Fruit fly (Drosophila melanogaster) whole organism, prepupa: ENCODE measurements around the gene piwi.

Source experiments
- CG10631 ChIP-seq: fragments of 200-800 bp; sonication (Bioruptor generic); optimal IDR thresholded peaks from 2 replicates; lab custom pipeline; 2016; ENCODE audit warnings: missing biosample characterization, missing genetic modification characterization
- CG10669 ChIP-seq: fragments of 200-800 bp; sonication (Bioruptor generic); optimal IDR thresholded peaks from 3 replicates; lab custom pipeline; 2018; ENCODE audit warnings: missing biosample characterization, mild to moderate bottlenecking, missing genetic modification characterization, moderate library complexity
- CG11294 ChIP-seq: fragments of 200-800 bp; sonication (Bioruptor generic); IDR thresholded peaks from 2 replicates; pipeline ENCODE4 v1.3.6; 2022; ENCODE audit warnings: missing biosample characterization, missing genetic modification characterization
- CG15336 ChIP-seq: fragments of 200-800 bp; sonication (Bioruptor generic); IDR thresholded peaks from 2 replicates; pipeline ENCODE4 v1.3.6; 2022; ENCODE audit warnings: missing biosample characterization, missing genetic modification characterization
- CG1621 ChIP-seq: fragments of 200-800 bp; sonication (Bioruptor generic); optimal IDR thresholded peaks from 3 replicates; lab custom pipeline; 2018; ENCODE audit warnings: missing biosample characterization, mild to moderate bottlenecking, missing genetic modification characterization
- CG3032 ChIP-seq: fragments of 200-800 bp; optimal IDR thresholded peaks from 2 replicates; lab custom pipeline; 2019; ENCODE audit warnings: missing biosample characterization, mild to moderate bottlenecking, missing genetic modification characterization, moderate library complexity
- CG31627 ChIP-seq: fragments of 200-800 bp; sonication (Bioruptor generic); optimal IDR thresholded peaks from 3 replicates; lab custom pipeline; 2016; ENCODE audit warnings: missing biosample characterization, missing genetic modification characterization
- CG32006 ChIP-seq: fragments of 200-800 bp; sonication (Bioruptor generic); optimal IDR thresholded peaks from 3 replicates; lab custom pipeline; 2017; ENCODE audit warnings: missing biosample characterization, mild to moderate bottlenecking, missing genetic modification characterization
- CG3919 ChIP-seq: fragments of 200-800 bp; sonication (Bioruptor generic); optimal IDR thresholded peaks from 3 replicates; lab custom pipeline; 2016; ENCODE audit warnings: missing biosample characterization, missing genetic modification characterization
- CG4318 ChIP-seq: fragments of 200-800 bp; sonication (Bioruptor generic); optimal IDR thresholded peaks from 3 replicates; lab custom pipeline; 2017; ENCODE audit warnings: missing biosample characterization, mild to moderate bottlenecking, missing genetic modification characterization
- CG6854 ChIP-seq: fragments of 200-800 bp; sonication (Bioruptor generic); optimal IDR thresholded peaks from 2 replicates; lab custom pipeline; 2017; ENCODE audit warnings: missing biosample characterization, mild to moderate bottlenecking, missing genetic modification characterization
- CG7368 ChIP-seq: fragments of 200-800 bp; sonication (Bioruptor generic); optimal IDR thresholded peaks from 3 replicates; lab custom pipeline; 2016; ENCODE audit warnings: missing biosample characterization, missing genetic modification characterization
- CG8119 ChIP-seq: fragments of 200-800 bp; sonication (Bioruptor generic); IDR thresholded peaks from 3 replicates; pipeline ENCODE4 v1.3.6; 2022; ENCODE audit warnings: missing biosample characterization, missing genetic modification characterization
- CG8319 ChIP-seq: fragments of 200-800 bp; sonication (Bioruptor generic); optimal IDR thresholded peaks from 3 replicates; lab custom pipeline; 2016; ENCODE audit warnings: missing biosample characterization, missing genetic modification characterization
- CG9139 ChIP-seq: fragments of 200-800 bp; sonication (Bioruptor generic); optimal IDR thresholded peaks from 3 replicates; lab custom pipeline; 2017; ENCODE audit warnings: missing biosample characterization, mild to moderate bottlenecking, missing genetic modification characterization
- Eip75B ChIP-seq: fragments of 200-800 bp; sonication (Bioruptor generic); optimal IDR thresholded peaks from 3 replicates; lab custom pipeline; 2016; ENCODE audit warnings: missing biosample characterization, missing genetic modification characterization
- Eip78C ChIP-seq: fragments of 200-800 bp; sonication (Bioruptor generic); peaks from one replicate; lab custom pipeline; 2016; ENCODE audit warnings: missing biosample characterization, missing genetic modification characterization
- Eip93F ChIP-seq: fragments of 200-800 bp; sonication (Bioruptor generic); optimal IDR thresholded peaks from 2 replicates; lab custom pipeline; 2016; ENCODE audit warnings: missing biosample characterization, mild to moderate bottlenecking, missing genetic modification characterization
- Ets21C ChIP-seq: fragments of 200-800 bp; sonication (Bioruptor generic); optimal IDR thresholded peaks from 3 replicates; lab custom pipeline; 2016; ENCODE audit warnings: missing biosample characterization, missing genetic modification characterization
- Hr38 ChIP-seq: sonication (Bioruptor generic); optimal IDR thresholded peaks from 2 replicates; lab custom pipeline; 2016; ENCODE audit warnings: missing biosample characterization, missing genetic modification characterization
- Hr39 ChIP-seq: fragments of 200-800 bp; sonication (Bioruptor generic); optimal IDR thresholded peaks from 2 replicates; lab custom pipeline; 2016; ENCODE audit warnings: missing biosample characterization, missing genetic modification characterization
- Hr4 ChIP-seq: fragments of 200-800 bp; sonication (Bioruptor generic); optimal IDR thresholded peaks from 3 replicates; lab custom pipeline; 2016; ENCODE audit warnings: missing biosample characterization, missing genetic modification characterization
- Lpt ChIP-seq: fragments of 200-800 bp; sonication (Bioruptor generic); optimal IDR thresholded peaks from 3 replicates; lab custom pipeline; 2016; ENCODE audit warnings: missing biosample characterization, missing genetic modification characterization
- Smox ChIP-seq: fragments of 200-800 bp; sonication (Bioruptor generic); optimal IDR thresholded peaks from 3 replicates; lab custom pipeline; 2016; ENCODE audit warnings: missing biosample characterization, missing genetic modification characterization
- Sox102F ChIP-seq: fragments of 200-800 bp; sonication (Bioruptor generic); optimal IDR thresholded peaks from 2 replicates; lab custom pipeline; 2016; ENCODE audit warnings: missing biosample characterization, mild to moderate bottlenecking, missing genetic modification characterization
- Sox14 ChIP-seq: fragments of 200-800 bp; sonication (Bioruptor generic); optimal IDR thresholded peaks from 3 replicates; lab custom pipeline; 2016; ENCODE audit warnings: missing biosample characterization, missing genetic modification characterization
- Sox15 ChIP-seq: fragments of 200-800 bp; sonication (Bioruptor generic); optimal IDR thresholded peaks from 3 replicates; lab custom pipeline; 2016; ENCODE audit warnings: missing biosample characterization, missing genetic modification characterization
- achi ChIP-seq: fragments of 200-800 bp; sonication (Bioruptor generic); optimal IDR thresholded peaks from 3 replicates; lab custom pipeline; 2016; ENCODE audit warnings: missing biosample characterization, missing genetic modification characterization
- cyc ChIP-seq: fragments of 200-800 bp; sonication (Bioruptor generic); optimal IDR thresholded peaks from 3 replicates; lab custom pipeline; 2016; ENCODE audit warnings: missing biosample characterization, missing genetic modification characterization
- dac ChIP-seq: fragments of 200-800 bp; sonication (Bioruptor generic); optimal IDR thresholded peaks from 2 replicates; lab custom pipeline; 2017; ENCODE audit warnings: missing biosample characterization, mild to moderate bottlenecking, missing genetic modification characterization
- esn ChIP-seq: fragments of 200-800 bp; sonication (Bioruptor generic); optimal IDR thresholded peaks from 2 replicates; lab custom pipeline; 2016; ENCODE audit warnings: missing biosample characterization, mild to moderate bottlenecking, missing genetic modification characterization, moderate library complexity
- fd85E ChIP-seq: fragments of 200-800 bp; sonication (Bioruptor generic); optimal IDR thresholded peaks from 3 replicates; lab custom pipeline; 2016; ENCODE audit warnings: missing biosample characterization, missing genetic modification characterization
- fkh ChIP-seq: fragments of 200-800 bp; sonication (Bioruptor generic); optimal IDR thresholded peaks from 3 replicates; lab custom pipeline; 2017; ENCODE audit warnings: missing biosample characterization, mild to moderate bottlenecking, missing genetic modification characterization, moderate library complexity
- lz ChIP-seq: fragments of 200-800 bp; sonication (Bioruptor generic); optimal IDR thresholded peaks from 3 replicates; lab custom pipeline; 2016; ENCODE audit warnings: missing biosample characterization, missing genetic modification characterization
- net ChIP-seq: fragments of 200-800 bp; sonication (Bioruptor generic); optimal IDR thresholded peaks from 3 replicates; lab custom pipeline; 2016; ENCODE audit warnings: missing biosample characterization, missing genetic modification characterization
- pdm3 ChIP-seq: fragments of 200-800 bp; sonication (Bioruptor generic); optimal IDR thresholded peaks from 3 replicates; lab custom pipeline; 2016; ENCODE audit warnings: missing biosample characterization, missing genetic modification characterization
- salr ChIP-seq, 2 experiments: fragments of 200-800 bp; sonication (Bioruptor generic); optimal IDR thresholded peaks; 3 replicates each; lab custom pipeline; 2016 to 2018; ENCODE audit warnings: missing biosample characterization in 2 of 2, missing genetic modification characterization in 2 of 2, mild to moderate bottlenecking in 1 of 2
- ss ChIP-seq, 2 experiments: fragments of 200-800 bp; sonication (Bioruptor generic); optimal IDR thresholded peaks; 2 replicates in 1 of 2; 3 replicates in 1 of 2; lab custom pipeline; 2017 to 2018; ENCODE audit warnings: mild to moderate bottlenecking in 2 of 2, missing biosample characterization in 2 of 2, missing genetic modification characterization in 2 of 2, moderate library complexity in 1 of 2
- svp ChIP-seq: fragments of 200-800 bp; sonication (Bioruptor generic); peaks from one replicate; lab custom pipeline; 2016; ENCODE audit warnings: missing biosample characterization, missing genetic modification characterization
- topi ChIP-seq: fragments of 200-800 bp; sonication (Bioruptor generic); optimal IDR thresholded peaks from 3 replicates; lab custom pipeline; 2016; ENCODE audit warnings: missing biosample characterization, missing genetic modification characterization
- vri ChIP-seq: fragments of 200-800 bp; sonication (Bioruptor generic); optimal IDR thresholded peaks from 3 replicates; lab custom pipeline; 2016; ENCODE audit warnings: missing biosample characterization, mild to moderate bottlenecking, missing genetic modification characterization

Gene piwi

dm6 chr2L:10974638-10975037, 12.6 kb downstream of the piwi start:
- TF ChIP-seq CG3919 (GFP tag; lab: Kevin White, UChicago) (no peak), CG9139 (GFP tag; lab: Kevin White, UChicago) (no peak), Hr39 (GFP tag; lab: Kevin White, UChicago) (no peak), CG11294 (GFP tag; lab: Robert Waterston, UW) (no peak), Hr4 (GFP tag; lab: Kevin White, UChicago) (no peak), ss (GFP tag; optimal IDR thresholded peaks at IDR 0.05; lab: Kevin White, UChicago) (no peak), CG6854 (GFP tag; lab: Kevin White, UChicago) (no peak), CG4318 (GFP tag; lab: Kevin White, UChicago) (no peak), Hr38 (GFP tag; lab: Kevin White, UChicago) (no peak), Sox102F (GFP tag; lab: Kevin White, UChicago) (no peak), Eip75B (no peak), net (GFP tag; lab: Kevin White, UChicago) (no peak), esn (GFP tag; lab: Kevin White, UChicago) (no peak), CG10669 (no peak), fd85E (GFP tag; lab: Kevin White, UChicago) (no peak), CG32006 (no peak)

- no peak for TF ChIP-seq Hr4 (GFP tag; lab: Kevin White, UChicago)
- no peak for TF ChIP-seq Sox15 (GFP tag; lab: Kevin White, UChicago)
- TF ChIP-seq Eip78C (GFP tag; lab: Kevin White, UChicago): peak; percentile 67
- no peak for TF ChIP-seq salr (GFP tag; optimal IDR thresholded peaks at IDR 0.05; lab: Kevin White, UChicago)
- peak; percentile 29 for TF ChIP-seq lz (GFP tag; lab: Kevin White, UChicago)
- TF ChIP-seq CG8119 (GFP tag; lab: Robert Waterston, UW): no peak
- TF ChIP-seq fkh (GFP tag; lab: Kevin White, UChicago): no peak
- TF ChIP-seq CG31627 (GFP tag; lab: Kevin White, UChicago): peak; percentile 25
- TF ChIP-seq CG7368: no peak
- TF ChIP-seq topi (GFP tag; lab: Kevin White, UChicago): peak; percentile 17
- TF ChIP-seq svp (GFP tag; lab: Kevin White, UChicago): peak; percentile 85
- TF ChIP-seq Lpt (GFP tag; lab: Kevin White, UChicago): no peak
- no peak for TF ChIP-seq Hr38 (GFP tag; lab: Kevin White, UChicago)
- no peak for TF ChIP-seq Eip93F (GFP tag; lab: Kevin White, UChicago)
- no peak for TF ChIP-seq achi (GFP tag; lab: Kevin White, UChicago)
- peak; percentile 30 for TF ChIP-seq vri (GFP tag; lab: Kevin White, UChicago)
- TF ChIP-seq cyc (GFP tag; lab: Kevin White, UChicago): peak; percentile 16
- peak; percentile 35 for TF ChIP-seq esn (GFP tag; lab: Kevin White, UChicago)
Observed at dm6 chr2L:10972224-10972623, 15.0 kb downstream of the piwi start, which contains the start of gene CG16743. CG16743 (plus strand) TSS chr2L:10972280.

dm6 chr2L:10970134-10970533, 17.1 kb downstream of the piwi start, which contains the start of the genes Tmem214 and YL-1:
Tmem214 (minus strand) TSS chr2L:10970275.
YL-1 (plus strand) TSS chr2L:10970443.
- peak; percentile 3 for TF ChIP-seq esn (GFP tag; lab: Kevin White, UChicago)
- no peak for TF ChIP-seq pdm3 (GFP tag; lab: Kevin White, UChicago)
- TF ChIP-seq vri (GFP tag; lab: Kevin White, UChicago): peak; percentile 62
- TF ChIP-seq CG15336 (GFP tag; lab: Robert Waterston, UW): no peak
- peak; percentile 7 for TF ChIP-seq CG3032
- peak; percentile 14 for TF ChIP-seq Sox14 (GFP tag; lab: Kevin White, UChicago)
- TF ChIP-seq Eip78C (GFP tag; lab: Kevin White, UChicago): peak; percentile 75
- peak; percentile 95 for TF ChIP-seq fkh (GFP tag; lab: Kevin White, UChicago)

- no peak for TF ChIP-seq Ets21C (GFP tag; lab: Kevin White, UChicago)
- TF ChIP-seq Smox: no peak
- no peak for TF ChIP-seq CG10631 (GFP tag; lab: Kevin White, UChicago)
- no peak for TF ChIP-seq CG1621 (tag; lab: Kevin White, UChicago)
- no peak for TF ChIP-seq Hr38 (GFP tag; lab: Kevin White, UChicago)
- TF ChIP-seq Eip75B: no peak
- TF ChIP-seq Sox102F (GFP tag; lab: Kevin White, UChicago): no peak
- no peak for TF ChIP-seq CG8319
- no peak for TF ChIP-seq CG6854 (GFP tag; lab: Kevin White, UChicago)
- no peak for TF ChIP-seq CG4318 (GFP tag; lab: Kevin White, UChicago)
- no peak for TF ChIP-seq dac (GFP tag; lab: Kevin White, UChicago)
- TF ChIP-seq CG31627 (GFP tag; lab: Kevin White, UChicago): no peak
- TF ChIP-seq CG11294 (GFP tag; lab: Robert Waterston, UW): no peak
- TF ChIP-seq topi (GFP tag; lab: Kevin White, UChicago): no peak
Observed at dm6 chr2L:10968009-10968383, 19.2 kb downstream of the piwi start.
